Fruit fly (Drosophila melanogaster) whole organism: ENCODE measurements around the gene Tsp29Fb.

Experiments used
- CG8478 ChIP-seq: fragments of >200 bp; optimal IDR thresholded peaks from 2 replicates; lab custom pipeline; 2018; ENCODE audit warnings: inconsistent platforms
- Dll ChIP-seq: fragments of >200 bp; optimal IDR thresholded peaks from 2 replicates; lab custom pipeline; 2017
- EcR ChIP-seq, 2 experiments: fragments of >200 bp; optimal IDR thresholded peaks; 2 replicates each; lab custom pipeline; 2017; ENCODE audit warnings: missing biosample characterization in 2 of 2, missing genetic modification characterization in 2 of 2, missing genetic modification reagents in 2 of 2
- pan ChIP-seq: fragments of >200 bp; optimal IDR thresholded peaks from 2 replicates; lab custom pipeline; 2017
- psq ChIP-seq: fragments of >200 bp; optimal IDR thresholded peaks from 2 replicates; lab custom pipeline; 2017
- usp ChIP-seq: fragments of >200 bp; optimal IDR thresholded peaks from 2 replicates; lab custom pipeline; 2017; ENCODE audit warnings: missing biosample characterization, missing genetic modification characterization, mixed read lengths

dm6 chr2L:8933710-8934242, 3.4 kb upstream of the Tsp29Fb start, which contains the start of gene Tsp29Fa:
- TF ChIP-seq usp (GFP tag; lab: Kevin White, UChicago) (no peak), CG8478 (lab: Kevin White, UChicago) (no peak), psq (lab: Kevin White, UChicago) (no peak), pan (lab: Kevin White, UChicago) (no peak), Dll (lab: Kevin White, UChicago) (no peak), EcR (GFP tag; optimal IDR thresholded peaks at IDR 0.05; lab: Kevin White, UChicago) (no peak)
